Worm (Caenorhabditis elegans) whole organism, young adult: ENCODE measurements around the gene pam-1.

Experiments used
- B0019.2 ChIP-seq: fragments of 200-800 bp; sonication (Bioruptor generic); conservative IDR thresholded peaks from 2 replicates; pipeline ENCODE4 v1.3.6; 2022; ENCODE audit warnings: missing genetic modification reagents, missing genetic modification characterization, missing compliant biosample characterization
- B0035.1 ChIP-seq: sonication (generic microtip); optimal IDR thresholded peaks from 2 replicates; lab custom pipeline; 2016; ENCODE audit warnings: missing genetic modification characterization, mild to moderate bottlenecking, missing compliant biosample characterization, missing genotype, missing genetic modification reagents
- C06A6.2 ChIP-seq: fragments of 200-800 bp; sonication (Bioruptor generic); conservative IDR thresholded peaks from 2 replicates; pipeline ENCODE4 v1.3.6; 2022; ENCODE audit warnings: missing genetic modification characterization, missing compliant biosample characterization
- F49E8.2 ChIP-seq: sonication (generic microtip); optimal IDR thresholded peaks from 3 replicates; lab custom pipeline; 2017; ENCODE audit warnings: missing genetic modification characterization, mild to moderate bottlenecking, missing compliant biosample characterization, antibody characterized with exemption, moderate library complexity; ENCODE audit not compliant: insufficient read depth
- F55B11.4 ChIP-seq: sonication (generic microtip); optimal IDR thresholded peaks from 2 replicates; lab custom pipeline; 2016; ENCODE audit warnings: missing compliant biosample characterization, missing genetic modification characterization, borderline replicate concordance; ENCODE audit not compliant: insufficient read depth
- F57C9.4 ChIP-seq: sonication (generic microtip); optimal IDR thresholded peaks from 2 replicates; lab custom pipeline; 2017; ENCODE audit warnings: mild to moderate bottlenecking, missing genetic modification characterization, missing compliant biosample characterization
- K12H6.12 ChIP-seq: fragments of 200-800 bp; sonication (Bioruptor generic); optimal IDR thresholded peaks from 2 replicates; lab custom pipeline; 2018; ENCODE audit warnings: mild to moderate bottlenecking, missing genetic modification characterization, missing compliant biosample characterization
- akir-1 ChIP-seq: fragments of 200-800 bp; sonication (Bioruptor generic); optimal IDR thresholded peaks from 2 replicates; lab custom pipeline; 2018; ENCODE audit warnings: mild to moderate bottlenecking, missing genetic modification characterization, moderate library complexity, missing compliant biosample characterization
- ama-1 ChIP-seq, 3 experiments: fragments of 150-350 bp in 1 of 3; sonication (generic microtip) in 2 of 3; optimal IDR thresholded peaks; 2 replicates each; lab custom pipeline; 2014 to 2018; ENCODE audit warnings: missing biosample characterization in 2 of 3, missing genetic modification characterization in 2 of 3, missing genetic modification reagents in 2 of 3
- aptf-2 ChIP-seq: fragments of 200-800 bp; sonication (Bioruptor generic); conservative IDR thresholded peaks from 2 replicates; pipeline ENCODE4 v1.3.6; 2022; ENCODE audit warnings: missing genetic modification reagents, missing genetic modification characterization, missing compliant biosample characterization
- atf-7 ChIP-seq: sonication (generic microtip); optimal IDR thresholded peaks from 2 replicates; lab custom pipeline; 2017; ENCODE audit warnings: mild to moderate bottlenecking, missing genetic modification characterization, missing compliant biosample characterization
- athp-1 ChIP-seq: sonication (generic microtip); optimal IDR thresholded peaks from 2 replicates; lab custom pipeline; 2017; ENCODE audit warnings: mild to moderate bottlenecking, missing genetic modification characterization, missing compliant biosample characterization
- attf-6 ChIP-seq: fragments of 200-800 bp; sonication (Bioruptor generic); IDR thresholded peaks from 2 replicates; pipeline ENCODE4 v1.3.6; 2022; ENCODE audit warnings: missing genetic modification reagents, missing genetic modification characterization, missing compliant biosample characterization
- bed-1 ChIP-seq: fragments of 200-800 bp; sonication (Bioruptor generic); IDR thresholded peaks from 2 replicates; pipeline ENCODE4 v1.3.6; 2022; ENCODE audit warnings: missing genetic modification reagents, missing genetic modification characterization, missing compliant biosample characterization
- bed-2 ChIP-seq: fragments of 200-800 bp; sonication (Bioruptor generic); IDR thresholded peaks from 2 replicates; pipeline ENCODE4 v1.3.6; 2022; ENCODE audit warnings: missing genetic modification reagents, missing genetic modification characterization, missing compliant biosample characterization
- ceh-27 ChIP-seq: fragments of 200-800 bp; sonication (Bioruptor generic); optimal IDR thresholded peaks from 2 replicates; lab custom pipeline; 2018; ENCODE audit warnings: mild to moderate bottlenecking, missing genetic modification characterization, moderate library complexity, missing compliant biosample characterization
- dox-1 ChIP-seq: fragments of 200-800 bp; sonication (Bioruptor generic); IDR thresholded peaks from 2 replicates; pipeline ENCODE4 v1.3.6; 2022; ENCODE audit warnings: missing genetic modification reagents, missing genetic modification characterization, missing compliant biosample characterization
- dpff-1 ChIP-seq: sonication (generic microtip); optimal IDR thresholded peaks from 2 replicates; lab custom pipeline; 2017; ENCODE audit warnings: mild to moderate bottlenecking, missing genetic modification characterization, missing compliant biosample characterization
- ekl-4 ChIP-seq: fragments of 200-800 bp; sonication (Bioruptor generic); IDR thresholded peaks from 2 replicates; pipeline ENCODE4 v1.3.6; 2022; ENCODE audit warnings: missing genetic modification reagents, missing genetic modification characterization, missing compliant biosample characterization
- him-1 ChIP-seq: sonication (generic microtip); optimal IDR thresholded peaks from 2 replicates; lab custom pipeline; 2016; ENCODE audit warnings: missing genotype, missing genetic modification reagents, missing genetic modification characterization, missing compliant biosample characterization
- hsf-1 ChIP-seq: fragments of 200-800 bp; sonication (Bioruptor generic); IDR thresholded peaks from 2 replicates; pipeline ENCODE4 v1.3.6; 2022; ENCODE audit warnings: missing genetic modification reagents, missing genetic modification characterization, missing compliant biosample characterization
- let-607 ChIP-seq, 2 experiments: fragments of 200-800 bp in 1 of 2; sonication (Bioruptor generic) in 1 of 2; sonication (generic microtip) in 1 of 2; optimal IDR thresholded peaks; 2 replicates each; lab custom pipeline; 2016 to 2018; ENCODE audit warnings: mild to moderate bottlenecking in 2 of 2, missing compliant biosample characterization in 2 of 2, missing genetic modification characterization in 2 of 2, moderate library complexity in 2 of 2, missing genotype in 1 of 2
- lin-40 ChIP-seq: sonication (generic microtip); optimal IDR thresholded peaks from 2 replicates; lab custom pipeline; 2016; ENCODE audit warnings: missing genetic modification characterization, mild to moderate bottlenecking, missing compliant biosample characterization, missing genotype, missing genetic modification reagents
- lir-1 ChIP-seq: fragments of 200-800 bp; sonication (Bioruptor generic); conservative IDR thresholded peaks from 2 replicates; pipeline ENCODE4 v1.3.6; 2022; ENCODE audit warnings: missing genetic modification reagents, missing genetic modification characterization, missing compliant biosample characterization
- lsl-1 ChIP-seq: fragments of 200-800 bp; sonication (Bioruptor generic); optimal IDR thresholded peaks from 2 replicates; lab custom pipeline; 2018; ENCODE audit warnings: mild to moderate bottlenecking, missing genetic modification characterization, moderate library complexity, missing compliant biosample characterization
- lsy-27 ChIP-seq: sonication (generic microtip); optimal IDR thresholded peaks from 2 replicates; lab custom pipeline; 2017; ENCODE audit warnings: missing genetic modification characterization, mild to moderate bottlenecking, missing compliant biosample characterization, antibody characterized with exemption, missing genotype, borderline replicate concordance; ENCODE audit not compliant: insufficient read depth
- madf-8 ChIP-seq: fragments of 200-800 bp; sonication (Bioruptor generic); conservative IDR thresholded peaks from 2 replicates; pipeline ENCODE4 v1.3.6; 2022; ENCODE audit warnings: missing genetic modification reagents, missing genetic modification characterization, missing compliant biosample characterization
- mxl-1 ChIP-seq: sonication (generic microtip); optimal IDR thresholded peaks from 2 replicates; lab custom pipeline; 2016; ENCODE audit warnings: missing genetic modification characterization, missing compliant biosample characterization
- nfya-1 ChIP-seq: sonication (generic microtip); optimal IDR thresholded peaks from 2 replicates; lab custom pipeline; 2017; ENCODE audit warnings: antibody characterized with exemption, missing compliant biosample characterization, missing genetic modification characterization, borderline replicate concordance; ENCODE audit not compliant: insufficient read depth
- nhr-179 ChIP-seq: sonication (generic microtip); optimal IDR thresholded peaks from 2 replicates; lab custom pipeline; 2016; ENCODE audit warnings: mild to moderate bottlenecking, missing genetic modification characterization, missing compliant biosample characterization
- nhr-90 ChIP-seq: sonication (generic microtip); optimal IDR thresholded peaks from 2 replicates; lab custom pipeline; 2016; ENCODE audit warnings: missing genotype, mild to moderate bottlenecking, missing genetic modification characterization, missing compliant biosample characterization
- repo-1 ChIP-seq: sonication (generic microtip); optimal IDR thresholded peaks from 2 replicates; lab custom pipeline; 2017; ENCODE audit warnings: mild to moderate bottlenecking, missing genetic modification characterization, missing compliant biosample characterization
- sdz-38 ChIP-seq: sonication (generic microtip); optimal IDR thresholded peaks from 2 replicates; lab custom pipeline; 2016; ENCODE audit warnings: missing genotype, missing genetic modification characterization, missing compliant biosample characterization
- sea-2 ChIP-seq: fragments of 200-800 bp; sonication (Bioruptor generic); IDR thresholded peaks from 2 replicates; pipeline ENCODE4 v1.3.6; 2022; ENCODE audit warnings: missing genetic modification characterization, missing compliant biosample characterization
- snpc-1.1 ChIP-seq: sonication (generic microtip); optimal IDR thresholded peaks from 2 replicates; lab custom pipeline; 2017; ENCODE audit warnings: missing genetic modification characterization, mild to moderate bottlenecking, missing compliant biosample characterization, antibody characterized with exemption, moderate library complexity, missing genotype, missing genetic modification reagents; ENCODE audit not compliant: insufficient read depth
- somi-1 ChIP-seq: fragments of 200-800 bp; sonication (Bioruptor generic); optimal IDR thresholded peaks from 2 replicates; lab custom pipeline; 2018; ENCODE audit warnings: mild to moderate bottlenecking, missing genetic modification characterization, missing compliant biosample characterization
- sptf-2 ChIP-seq: fragments of 200-800 bp; sonication (Bioruptor generic); optimal IDR thresholded peaks from 2 replicates; lab custom pipeline; 2018; ENCODE audit warnings: mild to moderate bottlenecking, missing genetic modification characterization, missing compliant biosample characterization
- unc-62 ChIP-seq: fragments of 150-350 bp; optimal IDR thresholded peaks from 2 replicates; lab custom pipeline; 2014; ENCODE audit warnings: missing biosample characterization, missing genetic modification reagents, missing genetic modification characterization
- xnd-1 ChIP-seq: sonication (generic microtip); optimal IDR thresholded peaks from 2 replicates; lab custom pipeline; 2016; ENCODE audit warnings: missing genotype, missing genetic modification reagents, missing genetic modification characterization, missing compliant biosample characterization
- zim-3 ChIP-seq: sonication (generic microtip); optimal IDR thresholded peaks from 2 replicates; lab custom pipeline; 2017; ENCODE audit warnings: mild to moderate bottlenecking, missing genetic modification characterization, moderate library complexity, missing compliant biosample characterization
- ztf-26 ChIP-seq: sonication (generic microtip); optimal IDR thresholded peaks from 2 replicates; lab custom pipeline; 2017; ENCODE audit warnings: missing genetic modification characterization, missing compliant biosample characterization

The pam-1 gene

ce11 chrIV:7573944-7574343 lies 23.3 kb upstream of the pam-1 start (continued):
- TF ChIP-seq nfya-1 (no peak), bed-1 (GFP tag; lab: Robert Waterston, UW) (0 out of 2 replicates have a peak, but pooled peaks have one; percentile 22), xnd-1 (tag; lab: Kevin White, UChicago) (peak; percentile 8), F55B11.4 (tag; lab: Kevin White, UChicago) (no peak), ceh-27 (GFP tag; lab: Kevin White, UChicago) (peak; percentile 89), akir-1 (GFP tag; lab: Kevin White, UChicago) (no peak), lir-1 (GFP tag; lab: Robert Waterston, UW) (peak; percentile 38; the same call in 1 of the 2 replicates), athp-1 (tag; lab: Kevin White, UChicago) (peak; percentile 91), aptf-2 (GFP tag; lab: Robert Waterston, UW) (0 out of 2 replicates have a peak, but pooled peaks have one; percentile 66), sea-2 (GFP tag; lab: Robert Waterston, UW) (no peak; the same call in 1 of the 2 replicates), B0019.2 (GFP tag; lab: Robert Waterston, UW) (peak; percentile 69), ekl-4 (GFP tag; lab: Robert Waterston, UW) (peak; percentile 88), lsy-27 (tag; lab: Kevin White, UChicago) (peak; percentile 90), C06A6.2 (GFP tag; lab: Robert Waterston, UW) (0 out of 2 replicates have a peak, but pooled peaks have one; percentile 36), ztf-26 (tag; lab: Kevin White, UChicago) (peak; percentile 71), unc-62 (GFP tag; lab: Kevin White, UChicago) (no peak), sptf-2 (peak; percentile 94), lsl-1 (GFP tag; lab: Kevin White, UChicago) (peak; percentile 69), him-1 (tag; lab: Kevin White, UChicago) (peak; percentile 96), bed-2 (GFP tag; lab: Robert Waterston, UW) (peak; percentile 49; the same call in 1 of the 2 replicates), F49E8.2 (peak; percentile 94), let-607 (tag; optimal IDR thresholded peaks at IDR 0.05; lab: Kevin White, UChicago) (peak; percentile 43 to 75), nhr-90 (peak; percentile 98), hsf-1 (GFP tag; lab: Robert Waterston, UW) (peak; percentile 71), sdz-38 (tag; lab: Kevin White, UChicago) (no peak), K12H6.12 (tag; lab: Kevin White, UChicago) (peak; percentile 31), nhr-179 (tag; lab: Kevin White, UChicago) (peak; percentile 22), mxl-1 (peak; percentile 96), madf-8 (GFP tag; lab: Robert Waterston, UW) (peak; percentile 26; the same call in 1 of the 2 replicates), B0035.1 (tag; lab: Kevin White, UChicago) (peak; percentile 86), repo-1 (tag; lab: Kevin White, UChicago) (peak; percentile 86), somi-1 (GFP tag; lab: Kevin White, UChicago) (peak; percentile 82), snpc-1.1 (tag; lab: Kevin White, UChicago) (peak; percentile 77), F57C9.4 (tag; lab: Kevin White, UChicago) (no peak), zim-3 (tag; lab: Kevin White, UChicago) (peak; percentile 97), attf-6 (GFP tag; lab: Robert Waterston, UW) (peak; percentile 79), dox-1 (peak; percentile 93), ama-1 (optimal IDR thresholded peaks at IDR 0.05; lab: Kevin White, UChicago) (no peak), ama-1 (GFP tag; optimal IDR thresholded peaks at IDR 0.05; lab: Kevin White, UChicago) (peak; percentile 81 to 96), atf-7 (tag; lab: Kevin White, UChicago) (peak; percentile 84), dpff-1 (tag; lab: Kevin White, UChicago) (peak; percentile 38), lin-40 (tag; lab: Kevin White, UChicago) (peak; percentile 84)
